Worm (Caenorhabditis elegans): Measurements from ENCODE around the gene gcy-15.

DNA sequence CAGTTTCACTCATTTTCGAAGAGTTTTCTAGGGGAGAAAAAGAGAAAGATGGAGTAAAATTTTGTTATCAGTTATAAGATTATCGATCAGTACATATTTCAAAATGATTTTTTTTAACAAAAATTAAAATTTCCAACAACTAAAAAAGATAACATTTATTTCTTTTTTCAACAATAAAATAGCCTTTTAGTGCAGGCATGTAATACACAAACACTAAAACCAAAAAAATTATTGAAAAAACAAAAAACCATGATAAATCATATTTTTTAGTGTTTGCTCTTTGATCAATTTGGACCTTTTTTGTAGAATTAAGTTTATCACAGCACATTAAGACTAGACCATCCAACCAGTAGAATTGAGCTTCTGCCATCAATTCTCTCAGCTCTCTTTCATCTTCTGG is 27.8 kb upstream of the gcy-15 start, which contains the start of gene ZC239.15:
- TF ChIP-seq lin-39 (tag; optimal IDR thresholded peaks at IDR 0.05) (no peak), lin-13 (GFP tag; optimal IDR thresholded peaks at IDR 0.05) (no peak), zip-4 (GFP tag; optimal IDR thresholded peaks at IDR 0.05) (no peak), fkh-10 (GFP tag; optimal IDR thresholded peaks at IDR 0.05) (no peak), ceh-82 (tag; optimal IDR thresholded peaks at IDR 0.05) (no peak)

All from whole organism, L1 larva.